Fruit fly (Drosophila melanogaster) whole organism, wandering third instar larva: ENCODE results near the gene Sema1a.

Experiments used
- Abd-B ChIP-seq: fragments of >200 bp; optimal IDR thresholded peaks from 2 replicates; lab custom pipeline; 2017; ENCODE audit warnings: missing biosample characterization, missing genetic modification characterization
- CG32264 ChIP-seq: fragments of 200-800 bp; sonication (Bioruptor generic); optimal IDR thresholded peaks from 2 replicates; lab custom pipeline; 2016; ENCODE audit warnings: missing biosample characterization, missing genetic modification characterization
- CG9705 ChIP-seq: fragments of 200-800 bp; sonication (Bioruptor generic); optimal IDR thresholded peaks from 2 replicates; lab custom pipeline; 2018; ENCODE audit warnings: missing biosample characterization, mild to moderate bottlenecking, missing genetic modification characterization
- CrebA ChIP-seq: fragments of 200-800 bp; sonication (Bioruptor generic); optimal IDR thresholded peaks from 2 replicates; lab custom pipeline; 2016; ENCODE audit warnings: missing biosample characterization, mild to moderate bottlenecking, missing genetic modification characterization, borderline replicate concordance
- Dfd ChIP-seq: fragments of >200 bp; optimal IDR thresholded peaks from 2 replicates; lab custom pipeline; 2017; ENCODE audit warnings: missing biosample characterization, missing genetic modification characterization
- Dif ChIP-seq: fragments of 200-275, 200-300 bp; sonication (Bioruptor generic); optimal IDR thresholded peaks from 2 replicates; lab custom pipeline; 2018; ENCODE audit warnings: missing biosample characterization, missing genetic modification characterization; ENCODE audit not compliant: partially characterized antibody
- GATAd ChIP-seq: sonication (Bioruptor generic); optimal IDR thresholded peaks from 2 replicates; lab custom pipeline; 2016; ENCODE audit warnings: missing biosample characterization, missing genetic modification characterization
- HLH106 ChIP-seq: fragments of 200-800 bp; optimal IDR thresholded peaks from 3 replicates; lab custom pipeline; 2019; ENCODE audit warnings: missing biosample characterization, mild to moderate bottlenecking, missing genetic modification characterization, moderate library complexity
- Hnf4 ChIP-seq: fragments of 200-800 bp; sonication (Bioruptor generic); optimal IDR thresholded peaks from 2 replicates; lab custom pipeline; 2016; ENCODE audit warnings: missing biosample characterization, mild to moderate bottlenecking, missing genetic modification characterization
- Hr78 ChIP-seq: fragments of >200 bp; optimal IDR thresholded peaks from 2 replicates; lab custom pipeline; 2017; ENCODE audit warnings: missing biosample characterization, missing genetic modification characterization
- Hr83 ChIP-seq: fragments of 200-300 bp; sonication (Bioruptor generic); optimal IDR thresholded peaks from 2 replicates; lab custom pipeline; 2016; ENCODE audit warnings: missing biosample characterization, mild to moderate bottlenecking, missing genetic modification characterization, moderate library complexity; ENCODE audit not compliant: poor library complexity, severe bottlenecking
- Jra ChIP-seq: sonication (Bioruptor generic); optimal IDR thresholded peaks from 2 replicates; lab custom pipeline; 2016; ENCODE audit warnings: missing biosample characterization, missing genetic modification characterization
- Mio ChIP-seq: sonication (Bioruptor generic); optimal IDR thresholded peaks from 2 replicates; lab custom pipeline; 2016; ENCODE audit warnings: missing biosample characterization, missing genetic modification characterization
- Myc ChIP-seq: fragments of >200 bp; optimal IDR thresholded peaks from 2 replicates; lab custom pipeline; 2017
- N ChIP-seq: fragments of >200 bp; optimal IDR thresholded peaks from 2 replicates; lab custom pipeline; 2018; ENCODE audit warnings: missing biosample characterization, missing external identifiers, missing genetic modification characterization
- OdsH ChIP-seq: fragments of 200-800 bp; sonication (Bioruptor generic); optimal IDR thresholded peaks from 2 replicates; lab custom pipeline; 2016; ENCODE audit warnings: missing biosample characterization, mild to moderate bottlenecking, missing genetic modification characterization
- Rel ChIP-seq, 2 experiments: fragments of 200-800 bp; sonication (Bioruptor generic) in 1 of 2; optimal IDR thresholded peaks; 2 replicates in 1 of 2; 3 replicates in 1 of 2; lab custom pipeline; 2016 to 2019; ENCODE audit warnings: mild to moderate bottlenecking in 2 of 2, missing biosample characterization in 2 of 2, missing genetic modification characterization in 2 of 2, moderate library complexity in 1 of 2
- Sp1 ChIP-seq: fragments of 200-800 bp; sonication (Bioruptor generic); optimal IDR thresholded peaks from 3 replicates; lab custom pipeline; 2019; ENCODE audit warnings: missing biosample characterization, mild to moderate bottlenecking, missing genetic modification characterization, moderate library complexity
- Vsx2 ChIP-seq: fragments of 200-300, 225-300 bp; sonication (Bioruptor generic); optimal IDR thresholded peaks from 2 replicates; lab custom pipeline; 2018; ENCODE audit warnings: missing biosample characterization, missing genetic modification characterization; ENCODE audit not compliant: partially characterized antibody
- br ChIP-seq: fragments of 200-800 bp; sonication (Bioruptor generic); optimal IDR thresholded peaks from 2 replicates; lab custom pipeline; 2016; ENCODE audit warnings: missing biosample characterization, missing genetic modification characterization
- brk ChIP-seq: fragments of 200-800 bp; sonication (Bioruptor generic); optimal IDR thresholded peaks from 2 replicates; lab custom pipeline; 2016; ENCODE audit warnings: missing biosample characterization, mild to moderate bottlenecking, missing genetic modification characterization
- dl ChIP-seq, 2 experiments: fragments of 175-275, 200-275 bp in 1 of 2; fragments of 200-275 bp in 1 of 2; sonication (Bioruptor generic); optimal IDR thresholded peaks; lab custom pipeline; 2018; ENCODE audit warnings: mild to moderate bottlenecking in 2 of 2, missing biosample characterization in 2 of 2, missing genetic modification characterization in 2 of 2, moderate library complexity in 2 of 2; ENCODE audit not compliant: partially characterized antibody in 2 of 2, insufficient read depth in 1 of 2
- dmrt93B ChIP-seq: fragments of 200-800 bp; sonication (Bioruptor generic); optimal IDR thresholded peaks from 2 replicates; lab custom pipeline; 2018; ENCODE audit warnings: missing biosample characterization, mild to moderate bottlenecking, missing genetic modification characterization
- dsf ChIP-seq: sonication (Bioruptor generic); optimal IDR thresholded peaks from 2 replicates; lab custom pipeline; 2016; ENCODE audit warnings: missing biosample characterization, missing genetic modification characterization, borderline replicate concordance
- ey ChIP-seq: fragments of 200-800 bp; sonication (Bioruptor generic); optimal IDR thresholded peaks from 2 replicates; lab custom pipeline; 2016; ENCODE audit warnings: missing biosample characterization, missing genetic modification characterization
- foxo ChIP-seq, 2 experiments: fragments of 200-800 bp; sonication (Bioruptor generic); optimal IDR thresholded peaks; 2 replicates in 1 of 2; 3 replicates in 1 of 2; lab custom pipeline; 2016 to 2017; ENCODE audit warnings: missing biosample characterization in 2 of 2, missing genetic modification characterization in 2 of 2
- fru ChIP-seq: fragments of 200-800 bp; sonication (Bioruptor generic); optimal IDR thresholded peaks from 3 replicates; lab custom pipeline; 2016; ENCODE audit warnings: missing biosample characterization, mild to moderate bottlenecking, missing genetic modification characterization
- h ChIP-seq: fragments of 200-800 bp; sonication (Bioruptor generic); optimal IDR thresholded peaks from 3 replicates; lab custom pipeline; 2016; ENCODE audit warnings: missing biosample characterization, mild to moderate bottlenecking, missing genetic modification characterization
- jim ChIP-seq: fragments of 175-275, 200-325 bp; sonication (Bioruptor generic); optimal IDR thresholded peaks from 2 replicates; lab custom pipeline; 2016; ENCODE audit warnings: missing biosample characterization, mild to moderate bottlenecking, missing genetic modification characterization
- lola ChIP-seq: fragments of >200 bp; optimal IDR thresholded peaks from 2 replicates; lab custom pipeline; 2017; ENCODE audit warnings: missing biosample characterization, missing genetic modification characterization
- pan ChIP-seq: fragments of >200 bp; optimal IDR thresholded peaks from 2 replicates; lab custom pipeline; 2017
- psq ChIP-seq: fragments of 200-800 bp; sonication (Bioruptor generic); optimal IDR thresholded peaks from 3 replicates; lab custom pipeline; 2017; ENCODE audit warnings: missing biosample characterization, mild to moderate bottlenecking, missing genetic modification characterization, moderate library complexity
- rgr ChIP-seq: fragments of 200-800 bp; sonication (Bioruptor generic); optimal IDR thresholded peaks from 3 replicates; lab custom pipeline; 2016; ENCODE audit warnings: missing biosample characterization, mild to moderate bottlenecking, missing genetic modification characterization
- sage ChIP-seq: fragments of 200-800 bp; sonication (Bioruptor generic); optimal IDR thresholded peaks from 2 replicates; lab custom pipeline; 2016; ENCODE audit warnings: missing biosample characterization, mild to moderate bottlenecking, missing genetic modification characterization
- sv ChIP-seq: fragments of 200-800 bp; sonication (Bioruptor generic); optimal IDR thresholded peaks from 3 replicates; lab custom pipeline; 2016; ENCODE audit warnings: missing biosample characterization, missing genetic modification characterization
- tai ChIP-seq: sonication (Bioruptor generic); optimal IDR thresholded peaks from 2 replicates; lab custom pipeline; 2016; ENCODE audit warnings: missing biosample characterization, missing genetic modification characterization
- usp ChIP-seq: fragments of >200 bp; optimal IDR thresholded peaks from 2 replicates; lab custom pipeline; 2017; ENCODE audit warnings: missing biosample characterization, missing genetic modification characterization
- woc ChIP-seq: sonication (Bioruptor generic); optimal IDR thresholded peaks from 2 replicates; lab custom pipeline; 2016; ENCODE audit warnings: missing biosample characterization, mild to moderate bottlenecking, missing genetic modification characterization

The Sema1a gene

dm6 chr2L:8506729-8507128, 35.2 kb upstream of the Sema1a start, which contains the start of gene Dh31:
Gene Dh31, minus strand, starts transcription at chr2L:8506845.
- TF ChIP-seq CG9705 (GFP tag; lab: Kevin White, UChicago) = no peak
- no peak for TF ChIP-seq pan
- no peak for TF ChIP-seq psq (GFP tag; lab: Kevin White, UChicago)

dm6 chr2L:8511723-8512122, 30.2 kb upstream of the Sema1a start, which contains the start of gene CG13096:
Gene CG13096, minus strand, starts transcription at chr2L:8511866.
- no peak for TF ChIP-seq dmrt93B (GFP tag; lab: Kevin White, UChicago)
- TF ChIP-seq Dfd = no peak
- TF ChIP-seq Mio (GFP tag; lab: Kevin White, UChicago) = no peak
- no peak for TF ChIP-seq tai (GFP tag; lab: Kevin White, UChicago)
- no peak for TF ChIP-seq Hr78 (GFP tag; lab: Kevin White, UChicago)
- TF ChIP-seq brk = no peak
- TF ChIP-seq woc (GFP tag; lab: Kevin White, UChicago) = no peak
- no peak for TF ChIP-seq CG9705 (GFP tag; lab: Kevin White, UChicago)
- no peak for TF ChIP-seq psq (GFP tag; lab: Kevin White, UChicago)
- peak; percentile 7 for TF ChIP-seq sv (GFP tag; lab: Kevin White, UChicago)
- peak; percentile 74 for TF ChIP-seq Myc (lab: Kevin White, UChicago)
- no peak for TF ChIP-seq CG32264 (GFP tag; lab: Kevin White, UChicago)
- TF ChIP-seq, all 38 proteins: peak for 2

DNA sequence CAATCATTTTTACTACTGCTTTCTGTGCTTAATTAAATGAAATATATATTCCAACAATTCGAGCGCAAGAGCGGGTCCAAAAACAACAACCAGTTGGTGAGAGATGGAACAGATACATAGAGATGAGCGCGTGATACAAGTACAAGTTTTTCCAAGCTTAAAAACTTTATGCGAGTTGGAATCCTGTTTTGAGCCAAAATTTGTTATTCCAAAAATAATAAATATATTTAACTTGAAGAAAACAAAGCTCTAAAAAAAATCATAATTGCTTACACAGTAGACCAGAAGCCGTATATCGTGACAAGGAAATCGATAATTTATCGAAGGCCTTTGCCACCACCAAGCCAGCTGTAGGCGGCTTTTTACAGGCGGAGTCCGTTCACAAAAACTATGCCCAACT, 27.2 kb upstream of the Sema1a start, which contains the start of the genes CG13097 and PIG-U:
TSS of gene CG13097 (minus strand) at position 121 of the 400 bp plus-strand sequence.
TSS of gene PIG-U (plus strand) at position 349 of the 400 bp plus-strand sequence.
- peak; percentile 90 for TF ChIP-seq Jra
- peak; percentile 93 for TF ChIP-seq h
- peak; percentile 79 for TF ChIP-seq CG9705 (GFP tag; lab: Kevin White, UChicago)
- TF ChIP-seq sv (GFP tag; lab: Kevin White, UChicago) = peak; percentile 78
- TF ChIP-seq woc (GFP tag; lab: Kevin White, UChicago) = no peak
- TF ChIP-seq Vsx2 = no peak
- no peak for TF ChIP-seq Sp1 (GFP tag; lab: Kevin White, UChicago)
- TF ChIP-seq foxo (GFP tag; optimal IDR thresholded peaks at IDR 0.05; lab: Kevin White, UChicago) = peak; percentile 65 to 93
- TF ChIP-seq usp = no peak
- no peak for TF ChIP-seq Abd-B
- TF ChIP-seq tai (GFP tag; lab: Kevin White, UChicago) = no peak
- peak; percentile 20 for TF ChIP-seq Mio (GFP tag; lab: Kevin White, UChicago)
- no peak for TF ChIP-seq jim (GFP tag; lab: Kevin White, UChicago)
- TF ChIP-seq Dfd = no peak
- TF ChIP-seq Hr83 (GFP tag; lab: Kevin White, UChicago) = peak; percentile 94
- TF ChIP-seq OdsH (GFP tag; lab: Kevin White, UChicago) = peak; percentile 85
- peak; percentile 89 for TF ChIP-seq br
- no peak for TF ChIP-seq CrebA (GFP tag; lab: Kevin White, UChicago)
- no peak for TF ChIP-seq Myc (lab: Kevin White, UChicago)
- TF ChIP-seq lola = no peak
- peak; percentile 88 for TF ChIP-seq dsf (GFP tag; lab: Kevin White, UChicago)
- no peak for TF ChIP-seq brk
- peak; percentile 86 for TF ChIP-seq fru
- peak; percentile 62 for TF ChIP-seq GATAd
- TF ChIP-seq CG32264 (GFP tag; lab: Kevin White, UChicago) = peak; percentile 66
- peak; percentile 80 for TF ChIP-seq psq (GFP tag; lab: Kevin White, UChicago)
- TF ChIP-seq Hnf4 = peak; percentile 93
- TF ChIP-seq Rel (GFP tag; optimal IDR thresholded peaks at IDR 0.05; lab: Kevin White, UChicago) = peak; percentile 2
- TF ChIP-seq Rel (tag; optimal IDR thresholded peaks at IDR 0.05; lab: Kevin White, UChicago) = peak; percentile 62
- no peak for TF ChIP-seq sage
- no peak for TF ChIP-seq pan
- TF ChIP-seq rgr (GFP tag; lab: Kevin White, UChicago) = no peak
- TF ChIP-seq dl (GFP tag; optimal IDR thresholded peaks at IDR 0.05; lab: Kevin White, UChicago; ENCODE audit: insufficient read depth in 1 of 2, partially characterized antibody in 2 of 2) = no peak
- TF ChIP-seq ey = peak; percentile 89
- TF ChIP-seq HLH106 (tag; lab: Kevin White, UChicago) = peak; percentile 88
- TF ChIP-seq N (GFP tag; lab: Kevin White, UChicago) = no peak
- TF ChIP-seq Hr78 (GFP tag; lab: Kevin White, UChicago) = no peak
- no peak for TF ChIP-seq Dif
- no peak for TF ChIP-seq dmrt93B (GFP tag; lab: Kevin White, UChicago)
